Worm (Caenorhabditis elegans): ENCODE results near the gene Y60C6A.1.

- TF ChIP-seq elt-2 (tag; optimal IDR thresholded peaks at IDR 0.05) (no peak), unc-86 (tag; optimal IDR thresholded peaks at IDR 0.05) (no peak), lin-11 (tag; optimal IDR thresholded peaks at IDR 0.05) (no peak), pat-9 (tag; optimal IDR thresholded peaks at IDR 0.05) (no peak)
Measured at ce11 chrV:4742190-4742589, 41.2 kb upstream of the Y60C6A.1 start, which contains the start of gene ugt-61.
